Worm (Caenorhabditis elegans): ENCODE measurements around the gene nas-16.

nas-16 gene

ce11 chrV:11436407-11436806, 44.3 kb downstream of the nas-16 start:
- TF ChIP-seq unc-62 (GFP tag; optimal IDR thresholded peaks at IDR 0.05) = no peak

- TF ChIP-seq unc-62 (GFP tag; optimal IDR thresholded peaks at IDR 0.05) = no peak
Observed at ce11 chrV:11438464-11438863, 46.3 kb downstream of the nas-16 start, which contains the start of gene dmsr-1. Gene dmsr-1 (plus strand): TSS chrV:11438764.

- no peak for TF ChIP-seq unc-62 (GFP tag; optimal IDR thresholded peaks at IDR 0.05)
Observed at ce11 chrV:11439202-11439601, 47.1 kb downstream of the nas-16 start.

Data from whole organism, dauer.